Fruit fly (Drosophila melanogaster) whole organism, adult: ENCODE results near the gene Npl4.

Experiments used
- CG5204 ChIP-seq: fragments of 200-800 bp; sonication (Bioruptor generic); optimal IDR thresholded peaks from 2 replicates; lab custom pipeline; 2016; ENCODE audit warnings: missing biosample characterization, missing genetic modification characterization
- Hr96 ChIP-seq: fragments of 200-800 bp; sonication (Bioruptor generic); optimal IDR thresholded peaks from 2 replicates; lab custom pipeline; 2016; ENCODE audit warnings: missing biosample characterization, missing genetic modification characterization
- bab1 ChIP-seq: fragments of 200-800 bp; sonication (Bioruptor generic); optimal IDR thresholded peaks from 3 replicates; lab custom pipeline; 2019; ENCODE audit warnings: missing biosample characterization, mild to moderate bottlenecking, missing genetic modification characterization, moderate library complexity
- cnc ChIP-seq, 2 experiments: fragments of >200 bp; optimal IDR thresholded peaks; 2 replicates each; lab custom pipeline; 2017
- ovo ChIP-seq: fragments of 200-800 bp; sonication (Bioruptor generic); optimal IDR thresholded peaks from 2 replicates; lab custom pipeline; 2016; ENCODE audit warnings: missing biosample characterization, missing genetic modification characterization

dm6 chr3R:25587708-25588107, 36.8 kb downstream of the Npl4 start:
- TF ChIP-seq bab1 (GFP tag; lab: Kevin White, UChicago), result no peak
- no peak for TF ChIP-seq cnc (optimal IDR thresholded peaks at IDR 0.05; lab: Kevin White, UChicago)
- no peak for TF ChIP-seq Hr96 (GFP tag; lab: Kevin White, UChicago)
- TF ChIP-seq ovo, result no peak
- no peak for TF ChIP-seq CG5204 (GFP tag; lab: Kevin White, UChicago)
